1 fruit fly cellular context compared by ENCODE assay signal in genomic region chr3L:16667663-16668465, dm6.
TF ChIP-seq lines count a peak whose summit lies in the region.

TSS of gene Galphaf (minus strand) at chr3L:16667934.

TF ChIP-seq in whole organism, embryonic, 481 proteins besides CTCF, POLR2A, EP300 and RAD21 (continued from another document and continues in another):
- no peak for TF ChIP-seq Hsf (GFP tag; optimal IDR thresholded peaks at IDR 0.05; lab: Kevin White, UChicago)
- no peak for TF ChIP-seq chif (GFP tag; optimal IDR thresholded peaks at IDR 0.05; lab: Kevin White, UChicago)
- TF ChIP-seq Gug (GFP tag; IDR thresholded peaks at IDR 0.05; lab: Robert Waterston, UW), result no peak
- peak; percentile 2 for TF ChIP-seq CG18599 (GFP tag; optimal IDR thresholded peaks at IDR 0.05; lab: Kevin White, UChicago)
- no peak for TF ChIP-seq CG14860 (GFP tag; IDR thresholded peaks at IDR 0.05; lab: Robert Waterston, UW; ENCODE audit: partially characterized antibody)
- TF ChIP-seq CG2116 (GFP tag; optimal IDR thresholded peaks at IDR 0.05; lab: Kevin White, UChicago), result no peak
- TF ChIP-seq emc (GFP tag; optimal IDR thresholded peaks at IDR 0.05; lab: Kevin White, UChicago), result no peak
- no peak for TF ChIP-seq nau (GFP tag; optimal IDR thresholded peaks at IDR 0.05; lab: Kevin White, UChicago)
- no peak for TF ChIP-seq HLH4C (GFP tag; IDR thresholded peaks at IDR 0.05; lab: Robert Waterston, UW; ENCODE audit: partially characterized antibody)
- TF ChIP-seq Aef1 (GFP tag; IDR thresholded peaks at IDR 0.05; lab: Robert Waterston, UW), result no peak
- no peak for TF ChIP-seq ken (GFP tag; IDR thresholded peaks at IDR 0.05; lab: Robert Waterston, UW)
- no peak for TF ChIP-seq CG30431 (GFP tag; optimal IDR thresholded peaks at IDR 0.05; lab: Kevin White, UChicago)
- TF ChIP-seq CG9932 (GFP tag; IDR thresholded peaks at IDR 0.05; lab: Robert Waterston, UW), result no peak
- TF ChIP-seq zf30C (GFP tag; optimal IDR thresholded peaks at IDR 0.05; lab: Kevin White, UChicago), result no peak
- no peak; the same call in 2 of the 3 replicates for TF ChIP-seq ci (GFP tag; IDR thresholded peaks at IDR 0.05; lab: Robert Waterston, UW)
- TF ChIP-seq sisA (GFP tag; IDR thresholded peaks at IDR 0.05; lab: Robert Waterston, UW), result no peak
- no peak for TF ChIP-seq CG7357 (GFP tag; IDR thresholded peaks at IDR 0.05; lab: Robert Waterston, UW)
- TF ChIP-seq bcd (GFP tag; optimal IDR thresholded peaks at IDR 0.05; lab: Kevin White, UChicago), result no peak
- no peak for TF ChIP-seq odd (GFP tag; optimal IDR thresholded peaks at IDR 0.05; lab: Kevin White, UChicago)
- no peak for TF ChIP-seq gem (tag; optimal IDR thresholded peaks at IDR 0.05; lab: Kevin White, UChicago)
- no peak for TF ChIP-seq fd3F (GFP tag; optimal IDR thresholded peaks at IDR 0.05; lab: Kevin White, UChicago)
- TF ChIP-seq CG31388 (GFP tag; optimal IDR thresholded peaks at IDR 0.05; lab: Kevin White, UChicago), result no peak
- 0 out of 2 replicates have a peak, but pooled peaks have one; percentile 44 for TF ChIP-seq GATAe (GFP tag; conservative IDR thresholded peaks at IDR 0.05; lab: Robert Waterston, UW)
- no peak for TF ChIP-seq CG17328 (GFP tag; IDR thresholded peaks at IDR 0.05; lab: Robert Waterston, UW)
- TF ChIP-seq ssp (GFP tag; IDR thresholded peaks at IDR 0.05; lab: Robert Waterston, UW), result no peak
- TF ChIP-seq sob (GFP tag; IDR thresholded peaks at IDR 0.05; lab: Robert Waterston, UW), result no peak
- no peak for TF ChIP-seq Hmx (GFP tag; optimal IDR thresholded peaks at IDR 0.05; lab: Kevin White, UChicago)
- no peak for TF ChIP-seq CG9817 (tag; optimal IDR thresholded peaks at IDR 0.05; lab: Kevin White, UChicago)
- TF ChIP-seq Vsx1 (GFP tag; optimal IDR thresholded peaks at IDR 0.05; lab: Kevin White, UChicago), result peak; percentile 10
- TF ChIP-seq CG17568 (GFP tag; optimal IDR thresholded peaks at IDR 0.05; lab: Kevin White, UChicago), result no peak
- no peak for TF ChIP-seq CG7987 (GFP tag; optimal IDR thresholded peaks at IDR 0.05; lab: Kevin White, UChicago)
- TF ChIP-seq Fer1 (GFP tag; optimal IDR thresholded peaks at IDR 0.05; lab: Kevin White, UChicago), result no peak
- no peak for TF ChIP-seq CG10431 (GFP tag; optimal IDR thresholded peaks at IDR 0.05; lab: Kevin White, UChicago)
- no peak for TF ChIP-seq Oli (tag; optimal IDR thresholded peaks at IDR 0.05; lab: Kevin White, UChicago)
- TF ChIP-seq CG34224 (GFP tag; IDR thresholded peaks at IDR 0.05; lab: Robert Waterston, UW; ENCODE audit: partially characterized antibody), result no peak
- TF ChIP-seq chinmo (GFP tag; IDR thresholded peaks at IDR 0.05; lab: Robert Waterston, UW; ENCODE audit: partially characterized antibody), result 0 out of 4 replicates have a peak, but pooled peaks have one; percentile 27
- TF ChIP-seq CG7271 (tag; optimal IDR thresholded peaks at IDR 0.05; lab: Kevin White, UChicago), result no peak
- TF ChIP-seq CG33557 (GFP tag; optimal IDR thresholded peaks at IDR 0.05; lab: Kevin White, UChicago), result no peak
- TF ChIP-seq nom (GFP tag; optimal IDR thresholded peaks at IDR 0.05; lab: Kevin White, UChicago), result no peak
- TF ChIP-seq CG1529 (GFP tag; optimal IDR thresholded peaks at IDR 0.05; lab: Kevin White, UChicago), result no peak
- no peak for TF ChIP-seq CG13123 (GFP tag; optimal IDR thresholded peaks at IDR 0.05; lab: Kevin White, UChicago)
- TF ChIP-seq insv (GFP tag; optimal IDR thresholded peaks at IDR 0.05; lab: Kevin White, UChicago), result no peak
- peak; percentile 53 for TF ChIP-seq CG15601 (tag; optimal IDR thresholded peaks at IDR 0.05; lab: Kevin White, UChicago)
- TF ChIP-seq NK7.1 (GFP tag; optimal IDR thresholded peaks at IDR 0.05; lab: Kevin White, UChicago), result no peak
- TF ChIP-seq gro (GFP tag; optimal IDR thresholded peaks at IDR 0.05; lab: Kevin White, UChicago), result peak; percentile 30
- no peak for TF ChIP-seq CG13296 (GFP tag; optimal IDR thresholded peaks at IDR 0.05; lab: Kevin White, UChicago)
- TF ChIP-seq Sry-β (GFP tag; optimal IDR thresholded peaks at IDR 0.05; lab: Kevin White, UChicago), result no peak
- TF ChIP-seq CG17186 (GFP tag; optimal IDR thresholded peaks at IDR 0.05; lab: Kevin White, UChicago), result no peak
- TF ChIP-seq BtbVII (GFP tag; optimal IDR thresholded peaks at IDR 0.05; lab: Kevin White, UChicago), result peak; percentile 2
- TF ChIP-seq Dip2 (GFP tag; IDR thresholded peaks at IDR 0.05; lab: Robert Waterston, UW), result no peak
- TF ChIP-seq CG6683 (GFP tag; optimal IDR thresholded peaks at IDR 0.05; lab: Kevin White, UChicago), result no peak
- TF ChIP-seq caup (GFP tag; optimal IDR thresholded peaks at IDR 0.05; lab: Kevin White, UChicago; ENCODE audit: severe bottlenecking), result peak; percentile 32
- TF ChIP-seq HLHmδ (GFP tag; optimal IDR thresholded peaks at IDR 0.05; lab: Kevin White, UChicago), result no peak
- TF ChIP-seq dmrt11E (tag; optimal IDR thresholded peaks at IDR 0.05; lab: Kevin White, UChicago), result no peak
- TF ChIP-seq CG1792 (GFP tag; optimal IDR thresholded peaks at IDR 0.05; lab: Kevin White, UChicago), result no peak
- no peak for TF ChIP-seq Mrtf (GFP tag; IDR thresholded peaks at IDR 0.05; lab: Robert Waterston, UW)
- no peak for TF ChIP-seq CG17361 (GFP tag; IDR thresholded peaks at IDR 0.05; lab: Robert Waterston, UW)
- TF ChIP-seq Hey (tag; optimal IDR thresholded peaks at IDR 0.05; lab: Kevin White, UChicago), result peak; percentile 92
- no peak for TF ChIP-seq vfl (GFP tag; optimal IDR thresholded peaks at IDR 0.05; lab: Kevin White, UChicago)
- no peak for TF ChIP-seq tll (GFP tag; optimal IDR thresholded peaks at IDR 0.05; lab: Kevin White, UChicago)
- peak; percentile 21 for TF ChIP-seq HmgZ (tag; optimal IDR thresholded peaks at IDR 0.05; lab: Kevin White, UChicago)
- no peak for TF ChIP-seq CG17912 (GFP tag; optimal IDR thresholded peaks at IDR 0.05; lab: Kevin White, UChicago)
- TF ChIP-seq yki (optimal IDR thresholded peaks at IDR 0.05; lab: Kevin White, UChicago), result peak; percentile 28
- TF ChIP-seq ttk (GFP tag; IDR thresholded peaks at IDR 0.05; lab: Robert Waterston, UW), result no peak
- TF ChIP-seq CG4707 (GFP tag; optimal IDR thresholded peaks at IDR 0.05; lab: Kevin White, UChicago), result no peak
- no peak for TF ChIP-seq Mes4 (GFP tag; optimal IDR thresholded peaks at IDR 0.05; lab: Kevin White, UChicago)
- no peak for TF ChIP-seq run (tag; optimal IDR thresholded peaks at IDR 0.05; lab: Kevin White, UChicago)
- no peak for TF ChIP-seq CG2875 (GFP tag; optimal IDR thresholded peaks at IDR 0.05; lab: Kevin White, UChicago)
- TF ChIP-seq ato (GFP tag; IDR thresholded peaks at IDR 0.05; lab: Robert Waterston, UW; ENCODE audit: partially characterized antibody), result no peak
- no peak for TF ChIP-seq CG43689 (GFP tag; IDR thresholded peaks at IDR 0.05; lab: Robert Waterston, UW)
- TF ChIP-seq jigr1 (GFP tag; IDR thresholded peaks at IDR 0.05; lab: Robert Waterston, UW), result no peak
- TF ChIP-seq BEAF-32 (GFP tag; optimal IDR thresholded peaks at IDR 0.05; lab: Kevin White, UChicago), result no peak
- TF ChIP-seq ind (GFP tag; optimal IDR thresholded peaks at IDR 0.05; lab: Kevin White, UChicago), result no peak
- TF ChIP-seq trh (GFP tag; optimal IDR thresholded peaks at IDR 0.05; lab: Kevin White, UChicago), result no peak
- peak; percentile 29 for TF ChIP-seq cg (GFP tag; optimal IDR thresholded peaks at IDR 0.05; lab: Kevin White, UChicago)
- no peak for TF ChIP-seq CG9727 (GFP tag; optimal IDR thresholded peaks at IDR 0.05; lab: Kevin White, UChicago)
- no peak for TF ChIP-seq CG4360 (GFP tag; IDR thresholded peaks at IDR 0.05; lab: Robert Waterston, UW)
- no peak for TF ChIP-seq CG17829 (tag; optimal IDR thresholded peaks at IDR 0.05; lab: Kevin White, UChicago)
- no peak for TF ChIP-seq gfzf (GFP tag; optimal IDR thresholded peaks at IDR 0.05; lab: Kevin White, UChicago)
- TF ChIP-seq ase (GFP tag; IDR thresholded peaks at IDR 0.05; lab: Robert Waterston, UW), result no peak
- no peak for TF ChIP-seq pb (GFP tag; optimal IDR thresholded peaks at IDR 0.05; lab: Kevin White, UChicago)
- TF ChIP-seq CG10267 (tag; optimal IDR thresholded peaks at IDR 0.05; lab: Kevin White, UChicago), result no peak
- TF ChIP-seq CG2120 (GFP tag; optimal IDR thresholded peaks at IDR 0.05; lab: Kevin White, UChicago), result peak; percentile 14
- no peak for TF ChIP-seq Sox102F (GFP tag; optimal IDR thresholded peaks at IDR 0.05; lab: Kevin White, UChicago)
- peak; percentile 5 for TF ChIP-seq schlank (tag; optimal IDR thresholded peaks at IDR 0.05; lab: Kevin White, UChicago)
- peak; percentile 66 for TF ChIP-seq CG34376 (GFP tag; optimal IDR thresholded peaks at IDR 0.05; lab: Kevin White, UChicago)
- TF ChIP-seq CG8089 (GFP tag; optimal IDR thresholded peaks at IDR 0.05; lab: Kevin White, UChicago), result no peak
- no peak for TF ChIP-seq Max (GFP tag; optimal IDR thresholded peaks at IDR 0.05; lab: Kevin White, UChicago)
- peak; percentile 22 for TF ChIP-seq Med (GFP tag; lab: Kevin White, UChicago)
- no peak for TF ChIP-seq CG6654 (GFP tag; optimal IDR thresholded peaks at IDR 0.05; lab: Kevin White, UChicago)
- TF ChIP-seq Lhr (GFP tag; optimal IDR thresholded peaks at IDR 0.05; lab: Kevin White, UChicago), result no peak
- no peak for TF ChIP-seq gt (GFP tag; IDR thresholded peaks at IDR 0.05; lab: Robert Waterston, UW)
- TF ChIP-seq ab (GFP tag; optimal IDR thresholded peaks at IDR 0.05; lab: Kevin White, UChicago), result no peak
- no peak for TF ChIP-seq CG15479 (GFP tag; optimal IDR thresholded peaks at IDR 0.05; lab: Kevin White, UChicago)
- TF ChIP-seq Deaf1 (tag; optimal IDR thresholded peaks at IDR 0.05; lab: Kevin White, UChicago), result peak; percentile 42
- TF ChIP-seq jing (GFP tag; optimal IDR thresholded peaks at IDR 0.05; lab: Kevin White, UChicago), result no peak
- no peak for TF ChIP-seq CG31224 (GFP tag; IDR thresholded peaks at IDR 0.05; lab: Robert Waterston, UW)
- no peak for TF ChIP-seq CG11456 (GFP tag; IDR thresholded peaks at IDR 0.05; lab: Robert Waterston, UW)
- TF ChIP-seq Atf6 (GFP tag; IDR thresholded peaks at IDR 0.05; lab: Robert Waterston, UW), result 0 out of 2 replicates have a peak, but pooled peaks have one; percentile 21
- TF ChIP-seq ash1 (GFP tag; optimal IDR thresholded peaks at IDR 0.05; lab: Kevin White, UChicago), result no peak
- no peak for TF ChIP-seq CG15011 (GFP tag; optimal IDR thresholded peaks at IDR 0.05; lab: Kevin White, UChicago)
- TF ChIP-seq slp2 (GFP tag; optimal IDR thresholded peaks at IDR 0.05; lab: Kevin White, UChicago), result no peak
- no peak for TF ChIP-seq abd-A (tag; optimal IDR thresholded peaks at IDR 0.05; lab: Kevin White, UChicago)
- TF ChIP-seq dimm (GFP tag; IDR thresholded peaks at IDR 0.05; lab: Robert Waterston, UW), result no peak
- TF ChIP-seq kni (GFP tag; optimal IDR thresholded peaks at IDR 0.05; lab: Kevin White, UChicago), result no peak
- TF ChIP-seq E2f2 (GFP tag; IDR thresholded peaks at IDR 0.05; lab: Robert Waterston, UW), result no peak
- TF ChIP-seq lab (GFP tag; optimal IDR thresholded peaks at IDR 0.05; lab: Kevin White, UChicago), result peak; percentile 48
- no peak for TF ChIP-seq so (GFP tag; IDR thresholded peaks at IDR 0.05; lab: Robert Waterston, UW)
- TF ChIP-seq sr (GFP tag; IDR thresholded peaks at IDR 0.05; lab: Robert Waterston, UW), result peak; percentile 20; the same call in 1 of the 3 replicates
- no peak for TF ChIP-seq nerfin-1 (tag; optimal IDR thresholded peaks at IDR 0.05; lab: Kevin White, UChicago)
- TF ChIP-seq Ptx1 (GFP tag; IDR thresholded peaks at IDR 0.05; lab: Robert Waterston, UW), result no peak
- no peak for TF ChIP-seq H15 (GFP tag; IDR thresholded peaks at IDR 0.05; lab: Robert Waterston, UW)
- TF ChIP-seq CG13624 (GFP tag; optimal IDR thresholded peaks at IDR 0.05; lab: Kevin White, UChicago), result no peak
- TF ChIP-seq mld (GFP tag; IDR thresholded peaks at IDR 0.05; lab: Robert Waterston, UW; ENCODE audit: partially characterized antibody), result no peak
- TF ChIP-seq CG3407 (GFP tag; optimal IDR thresholded peaks at IDR 0.05; lab: Kevin White, UChicago), result no peak
- TF ChIP-seq pfk (GFP tag; optimal IDR thresholded peaks at IDR 0.05; lab: Kevin White, UChicago), result peak; percentile 59
- no peak for TF ChIP-seq unc-4 (GFP tag; IDR thresholded peaks at IDR 0.05; lab: Robert Waterston, UW; ENCODE audit: partially characterized antibody)
- no peak for TF ChIP-seq CG1602 (GFP tag; optimal IDR thresholded peaks at IDR 0.05; lab: Kevin White, UChicago)
- TF ChIP-seq slbo (GFP tag; IDR thresholded peaks at IDR 0.05; lab: Robert Waterston, UW), result no peak
- TF ChIP-seq fd64A (GFP tag; optimal IDR thresholded peaks at IDR 0.05; lab: Kevin White, UChicago), result peak; percentile 24
- no peak for TF ChIP-seq CG10321 (GFP tag; IDR thresholded peaks at IDR 0.05; lab: Robert Waterston, UW)
- TF ChIP-seq seq (GFP tag; IDR thresholded peaks at IDR 0.05; lab: Robert Waterston, UW), result no peak
- TF ChIP-seq gsb (GFP tag; IDR thresholded peaks at IDR 0.05; lab: Robert Waterston, UW), result no peak
- TF ChIP-seq gce (GFP tag; IDR thresholded peaks at IDR 0.05; lab: Robert Waterston, UW), result no peak
- no peak for TF ChIP-seq CG4730 (GFP tag; IDR thresholded peaks at IDR 0.05; lab: Robert Waterston, UW)
- no peak for TF ChIP-seq lbe (GFP tag; optimal IDR thresholded peaks at IDR 0.05; lab: Kevin White, UChicago)
- TF ChIP-seq lilli (GFP tag; optimal IDR thresholded peaks at IDR 0.05; lab: Kevin White, UChicago), result no peak
- no peak for TF ChIP-seq tio (GFP tag; optimal IDR thresholded peaks at IDR 0.05; lab: Kevin White, UChicago)
- TF ChIP-seq lola (GFP tag; optimal IDR thresholded peaks at IDR 0.05; lab: Kevin White, UChicago), result no peak
- TF ChIP-seq Six4 (GFP tag; optimal IDR thresholded peaks at IDR 0.05; lab: Kevin White, UChicago), result no peak
- no peak for TF ChIP-seq CG13894 (tag; optimal IDR thresholded peaks at IDR 0.05; lab: Kevin White, UChicago)
- TF ChIP-seq CG11247 (GFP tag; IDR thresholded peaks at IDR 0.05; lab: Robert Waterston, UW), result no peak
- no peak for TF ChIP-seq onecut (GFP tag; IDR thresholded peaks at IDR 0.05; lab: Robert Waterston, UW)
- peak; percentile 76 to 90 for TF ChIP-seq Trl (optimal IDR thresholded peaks at IDR 0.05; lab: Kevin White, UChicago)
- TF ChIP-seq Trl (GFP tag; optimal IDR thresholded peaks at IDR 0.05; lab: Kevin White, UChicago), result no peak
- no peak for TF ChIP-seq Elba2 (GFP tag; optimal IDR thresholded peaks at IDR 0.05; lab: Kevin White, UChicago)
- TF ChIP-seq sima (GFP tag; optimal IDR thresholded peaks at IDR 0.05; lab: Kevin White, UChicago), result no peak
- TF ChIP-seq tin (GFP tag; optimal IDR thresholded peaks at IDR 0.05; lab: Kevin White, UChicago), result no peak
- TF ChIP-seq usp (GFP tag; optimal IDR thresholded peaks at IDR 0.05; lab: Kevin White, UChicago), result no peak
- no peak for TF ChIP-seq CG18764 (GFP tag; optimal IDR thresholded peaks at IDR 0.05; lab: Kevin White, UChicago)
